Fruit fly (Drosophila melanogaster) whole organism, embryonic: ENCODE measurements around the gene CG5535.
A peak's percentile ranks its signal among the peaks of the same experiment; 100 is the strongest.

Experiments used
- Atf3 ChIP-seq: fragments of 200-800 bp; sonication (Bioruptor generic); optimal IDR thresholded peaks from 3 replicates; lab custom pipeline; 2016; ENCODE audit warnings: missing biosample characterization, missing genetic modification characterization
- B-H2 ChIP-seq: fragments of 200-800 bp; sonication (Bioruptor generic); optimal IDR thresholded peaks from 2 replicates; lab custom pipeline; 2018; ENCODE audit warnings: missing biosample characterization, mild to moderate bottlenecking, missing genetic modification characterization
- CG10147 ChIP-seq: fragments of 200-800 bp; sonication (Bioruptor generic); optimal IDR thresholded peaks from 2 replicates; lab custom pipeline; 2019; ENCODE audit warnings: missing biosample characterization, mild to moderate bottlenecking, missing genetic modification characterization, moderate library complexity
- CG10366 ChIP-seq: fragments of 200-800 bp; sonication (Bioruptor generic); IDR thresholded peaks from 2 replicates; pipeline ENCODE4 v1.3.6; 2022; ENCODE audit warnings: missing biosample characterization, missing genetic modification characterization
- CG11456 ChIP-seq: fragments of 200-800 bp; sonication (Bioruptor generic); IDR thresholded peaks from 3 replicates; pipeline ENCODE4 v1.3.6; 2022; ENCODE audit warnings: missing biosample characterization, missing genetic modification characterization
- CG11560 ChIP-seq: fragments of 200-800 bp; sonication (Bioruptor generic); IDR thresholded peaks from 3 replicates; pipeline ENCODE4 v1.3.6; 2022; ENCODE audit warnings: missing biosample characterization, missing genetic modification characterization
- CG13775 ChIP-seq: fragments of 200-800 bp; sonication (Bioruptor generic); optimal IDR thresholded peaks from 3 replicates; lab custom pipeline; 2017; ENCODE audit warnings: missing biosample characterization, mild to moderate bottlenecking, missing genetic modification characterization
- CG15073 ChIP-seq: fragments of 200-800 bp; sonication (Bioruptor generic); optimal IDR thresholded peaks from 2 replicates; lab custom pipeline; 2016; ENCODE audit warnings: missing biosample characterization, missing genetic modification characterization
- CG17328 ChIP-seq: fragments of 200-800 bp; sonication (Bioruptor generic); IDR thresholded peaks from 2 replicates; pipeline ENCODE4 v1.3.6; 2022; ENCODE audit warnings: missing biosample characterization, missing genetic modification characterization
- CG18262 ChIP-seq: fragments of 200-800 bp; optimal IDR thresholded peaks from 3 replicates; lab custom pipeline; 2019; ENCODE audit warnings: missing biosample characterization, mild to moderate bottlenecking, missing genetic modification characterization, moderate library complexity
- CG2116 ChIP-seq: fragments of 200-800 bp; sonication (Bioruptor generic); optimal IDR thresholded peaks from 3 replicates; lab custom pipeline; 2018; ENCODE audit warnings: missing biosample characterization, mild to moderate bottlenecking, missing genetic modification characterization
- CG31224 ChIP-seq: fragments of 200-800 bp; sonication (Bioruptor generic); IDR thresholded peaks from 2 replicates; pipeline ENCODE4 v1.3.6; 2022; ENCODE audit warnings: missing biosample characterization, missing genetic modification characterization
- CG31388 ChIP-seq: fragments of 200-800 bp; sonication (Bioruptor generic); optimal IDR thresholded peaks from 2 replicates; lab custom pipeline; 2016; ENCODE audit warnings: missing biosample characterization, missing genetic modification characterization
- CG3407 ChIP-seq: fragments of 200-800 bp; sonication (Bioruptor generic); optimal IDR thresholded peaks from 2 replicates; lab custom pipeline; 2018; ENCODE audit warnings: missing biosample characterization, mild to moderate bottlenecking, missing genetic modification characterization
- CG3847 ChIP-seq: fragments of 200-800 bp; sonication (Bioruptor generic); IDR thresholded peaks from 2 replicates; pipeline ENCODE4 v1.3.6; 2022; ENCODE audit warnings: missing biosample characterization, missing genetic modification characterization
- CG4854 ChIP-seq: fragments of 200-800 bp; sonication (Bioruptor generic); optimal IDR thresholded peaks from 2 replicates; lab custom pipeline; 2016; ENCODE audit warnings: missing biosample characterization, missing genetic modification characterization, inconsistent platforms
- CG5245 ChIP-seq: fragments of 200-800 bp; sonication (Bioruptor generic); optimal IDR thresholded peaks from 3 replicates; lab custom pipeline; 2016; ENCODE audit warnings: missing biosample characterization, missing genetic modification characterization
- CG6254 ChIP-seq: fragments of 200-800 bp; sonication (Bioruptor generic); optimal IDR thresholded peaks from 3 replicates; lab custom pipeline; 2017; ENCODE audit warnings: mild to moderate bottlenecking, missing biosample characterization, missing genetic modification reagents, missing genetic modification characterization
- CG7839 ChIP-seq: fragments of 200-800 bp; sonication (Bioruptor generic); optimal IDR thresholded peaks from 3 replicates; lab custom pipeline; 2018; ENCODE audit warnings: missing biosample characterization, mild to moderate bottlenecking, missing genetic modification characterization, moderate library complexity
- CG8944 ChIP-seq: fragments of 200-800 bp; sonication (Bioruptor generic); optimal IDR thresholded peaks from 3 replicates; lab custom pipeline; 2016; ENCODE audit warnings: missing biosample characterization, missing genetic modification characterization
- CG9876 ChIP-seq: fragments of 200-800 bp; sonication (Bioruptor generic); optimal IDR thresholded peaks from 2 replicates; lab custom pipeline; 2016; ENCODE audit warnings: missing biosample characterization, missing genetic modification characterization
- CHES-1-like ChIP-seq: fragments of 200-800 bp; sonication (Bioruptor generic); optimal IDR thresholded peaks from 2 replicates; lab custom pipeline; 2016; ENCODE audit warnings: missing biosample characterization, missing genetic modification characterization
- CTCF ChIP-seq: fragments of 200-800 bp; sonication (Bioruptor generic); optimal IDR thresholded peaks from 2 replicates; lab custom pipeline; 2017; ENCODE audit warnings: missing biosample characterization, mild to moderate bottlenecking, missing genetic modification characterization, moderate library complexity
- CkIIα-i1 ChIP-seq: fragments of 200-800 bp; sonication (Bioruptor generic); IDR thresholded peaks from 2 replicates; pipeline ENCODE4 v1.3.6; 2022; ENCODE audit warnings: missing biosample characterization, missing genetic modification characterization
- Dfd ChIP-seq, 2 experiments: fragments of >200 bp; optimal IDR thresholded peaks; 2 replicates each; lab custom pipeline; 2017; ENCODE audit warnings: missing biosample characterization in 2 of 2, missing genetic modification characterization in 2 of 2
- Dref ChIP-seq: fragments of 200-800 bp; sonication (Bioruptor generic); IDR thresholded peaks from 2 replicates; pipeline ENCODE4 v1.3.6; 2022; ENCODE audit warnings: missing biosample characterization, missing genetic modification characterization
- ERR ChIP-seq: fragments of 200-800 bp; sonication (Bioruptor generic); optimal IDR thresholded peaks from 2 replicates; lab custom pipeline; 2016; ENCODE audit warnings: missing biosample characterization, missing genetic modification characterization
- H15 ChIP-seq: fragments of 200-800 bp; sonication (Bioruptor generic); IDR thresholded peaks from 3 replicates; pipeline ENCODE4 v1.3.6; 2022; ENCODE audit warnings: missing biosample characterization, missing genetic modification characterization
- Meics ChIP-seq: fragments of 200-800 bp; sonication (Bioruptor generic); optimal IDR thresholded peaks from 2 replicates; lab custom pipeline; 2017; ENCODE audit warnings: missing biosample characterization, mild to moderate bottlenecking, missing genetic modification characterization
- NC2α ChIP-seq: fragments of 200-800 bp; sonication (Bioruptor generic); optimal IDR thresholded peaks from 2 replicates; lab custom pipeline; 2016; ENCODE audit warnings: missing biosample characterization, missing genetic modification characterization
- Pdp1 ChIP-seq, 2 experiments: fragments of 200-800 bp; sonication (Bioruptor generic); optimal IDR thresholded peaks; 3 replicates each; lab custom pipeline; 2016; ENCODE audit warnings: missing biosample characterization in 2 of 2, missing genetic modification characterization in 2 of 2, mild to moderate bottlenecking in 1 of 2, moderate library complexity in 1 of 2
- Sox100B ChIP-seq: fragments of 200-800 bp; sonication (Bioruptor generic); optimal IDR thresholded peaks from 3 replicates; lab custom pipeline; 2018; ENCODE audit warnings: missing biosample characterization, mild to moderate bottlenecking, missing genetic modification characterization
- Sry-β ChIP-seq: fragments of 200-800 bp; sonication (Bioruptor generic); optimal IDR thresholded peaks from 2 replicates; lab custom pipeline; 2018; ENCODE audit warnings: missing biosample characterization, mild to moderate bottlenecking, missing genetic modification characterization, moderate library complexity
- Xrp1 ChIP-seq: fragments of 200-800 bp; sonication (Bioruptor generic); IDR thresholded peaks from 2 replicates; pipeline ENCODE4 v1.3.6; 2022; ENCODE audit warnings: missing biosample characterization, missing genetic modification characterization
- ab ChIP-seq: fragments of 200-800 bp; sonication (Bioruptor generic); optimal IDR thresholded peaks from 2 replicates; lab custom pipeline; 2016; ENCODE audit warnings: missing biosample characterization, missing genetic modification characterization
- btn ChIP-seq: fragments of 200-800 bp; sonication (Bioruptor generic); optimal IDR thresholded peaks from 2 replicates; lab custom pipeline; 2016; ENCODE audit warnings: missing biosample characterization, missing genetic modification characterization
- chinmo ChIP-seq: fragments of 200-800 bp; sonication (Bioruptor generic); IDR thresholded peaks from 4 replicates; pipeline ENCODE4 v1.3.6; 2022; ENCODE audit warnings: missing biosample characterization, missing genetic modification characterization; ENCODE audit not compliant: partially characterized antibody
- ci ChIP-seq: fragments of 200-800 bp; sonication (Bioruptor generic); IDR thresholded peaks from 3 replicates; pipeline ENCODE4 v1.3.6; 2022; ENCODE audit warnings: missing biosample characterization, missing genetic modification characterization
- dm ChIP-seq: fragments of 200-800 bp; sonication (Bioruptor generic); optimal IDR thresholded peaks from 3 replicates; lab custom pipeline; 2016; ENCODE audit warnings: missing biosample characterization, missing genetic modification characterization
- fd64A ChIP-seq: fragments of 200-800 bp; sonication (Bioruptor generic); optimal IDR thresholded peaks from 3 replicates; lab custom pipeline; 2018; ENCODE audit warnings: missing biosample characterization, mild to moderate bottlenecking, missing genetic modification characterization
- ind ChIP-seq: fragments of 200-800 bp; sonication (Bioruptor generic); optimal IDR thresholded peaks from 3 replicates; lab custom pipeline; 2016; ENCODE audit warnings: missing biosample characterization, missing genetic modification characterization
- mirr ChIP-seq: fragments of 200-800 bp; sonication (Bioruptor generic); optimal IDR thresholded peaks from 3 replicates; lab custom pipeline; 2018; ENCODE audit warnings: missing biosample characterization, mild to moderate bottlenecking, missing genetic modification characterization
- p53 ChIP-seq: fragments of 200-800 bp; sonication (Bioruptor generic); optimal IDR thresholded peaks from 2 replicates; lab custom pipeline; 2016; ENCODE audit warnings: missing biosample characterization, missing genetic modification characterization
- pb ChIP-seq: fragments of 200-800 bp; sonication (Bioruptor generic); optimal IDR thresholded peaks from 3 replicates; lab custom pipeline; 2016; ENCODE audit warnings: missing biosample characterization, missing genetic modification characterization
- ro ChIP-seq: fragments of 200-800 bp; sonication (Bioruptor generic); IDR thresholded peaks from 2 replicates; pipeline ENCODE4 v1.3.6; 2022; ENCODE audit warnings: missing biosample characterization, missing genetic modification characterization
- sd ChIP-seq: fragments of 200-800 bp; sonication (Bioruptor generic); optimal IDR thresholded peaks from 3 replicates; lab custom pipeline; 2018; ENCODE audit warnings: missing biosample characterization, mild to moderate bottlenecking, missing genetic modification characterization, moderate library complexity
- sob ChIP-seq: fragments of 200-800 bp; sonication (Bioruptor generic); IDR thresholded peaks from 2 replicates; pipeline ENCODE4 v1.3.6; 2022; ENCODE audit warnings: missing biosample characterization, missing genetic modification characterization
- stwl ChIP-seq: fragments of 200-800 bp; sonication (Bioruptor generic); optimal IDR thresholded peaks from 3 replicates; lab custom pipeline; 2018; ENCODE audit warnings: missing biosample characterization, mild to moderate bottlenecking, missing genetic modification characterization, moderate library complexity
- usp ChIP-seq: fragments of >200 bp; optimal IDR thresholded peaks from 2 replicates; lab custom pipeline; 2017; ENCODE audit warnings: missing biosample characterization, missing genetic modification characterization
- z ChIP-seq: fragments of 200-800 bp; sonication (Bioruptor generic); IDR thresholded peaks from 3 replicates; pipeline ENCODE4 v1.3.6; 2022; ENCODE audit warnings: missing biosample characterization, missing genetic modification characterization
- zen2 ChIP-seq: fragments of 200-800 bp; sonication (Bioruptor generic); IDR thresholded peaks from 3 replicates; pipeline ENCODE4 v1.3.6; 2022; ENCODE audit warnings: missing biosample characterization, missing genetic modification characterization; ENCODE audit not compliant: partially characterized antibody

Gene CG5535

dm6 chr3L:17846169-17846981 is 10.2 kb downstream of the CG5535 start, which contains the start of the genes MED19 and CG7430 (continued):
- no peak for TF ChIP-seq Meics (GFP tag; lab: Kevin White, UChicago)
- no peak for TF ChIP-seq NC2α (GFP tag; lab: Kevin White, UChicago)
- no peak for TF ChIP-seq pb (GFP tag; lab: Kevin White, UChicago)
- peak; percentile 48 for TF ChIP-seq mirr (GFP tag; lab: Kevin White, UChicago)
- no peak for TF ChIP-seq Xrp1 (GFP tag; lab: Robert Waterston, UW)
- no peak for TF ChIP-seq sd
- no peak for TF ChIP-seq ind (GFP tag; lab: Kevin White, UChicago)
- TF ChIP-seq dm (GFP tag; lab: Kevin White, UChicago) = peak; percentile 34
- TF ChIP-seq CG3847 (GFP tag; lab: Robert Waterston, UW) = peak; percentile 27; the same call in 1 of the 2 replicates
- no peak for TF ChIP-seq B-H2 (GFP tag; lab: Kevin White, UChicago)
- TF ChIP-seq ab (GFP tag; lab: Kevin White, UChicago) = no peak
- no peak for TF ChIP-seq Dfd (GFP tag; optimal IDR thresholded peaks at IDR 0.05; lab: Kevin White, UChicago)
- TF ChIP-seq CG9876 = no peak
- TF ChIP-seq CG11456 (GFP tag; lab: Robert Waterston, UW) = no peak
- TF ChIP-seq CG18262 = no peak
- no peak for TF ChIP-seq CG5245 (GFP tag; lab: Kevin White, UChicago)
- peak; percentile 13 for TF ChIP-seq Sry-β (GFP tag; lab: Kevin White, UChicago)
- peak; percentile 94 for TF ChIP-seq CG11560
- no peak for TF ChIP-seq p53
- no peak for TF ChIP-seq usp (GFP tag; lab: Kevin White, UChicago)
- 0 out of 2 replicates have a peak, but pooled peaks have one; percentile 7 for TF ChIP-seq CG17328 (GFP tag; lab: Robert Waterston, UW)
- TF ChIP-seq ERR (GFP tag; lab: Kevin White, UChicago) = no peak
- no peak for TF ChIP-seq CG15073 (GFP tag; lab: Kevin White, UChicago)
- TF ChIP-seq Atf3 = no peak
- no peak for TF ChIP-seq CG3407 (GFP tag; lab: Kevin White, UChicago)
- TF ChIP-seq CG6254 (GFP tag; lab: Kevin White, UChicago) = no peak
- peak; percentile 36 for TF ChIP-seq stwl (tag; lab: Kevin White, UChicago)
- no peak for TF ChIP-seq CG7839 (tag; lab: Kevin White, UChicago)
- no peak for TF ChIP-seq CG13775 (GFP tag; lab: Kevin White, UChicago)
- TF ChIP-seq fd64A (GFP tag; lab: Kevin White, UChicago) = peak; percentile 56
- TF ChIP-seq Pdp1 (GFP tag; optimal IDR thresholded peaks at IDR 0.05; lab: Kevin White, UChicago) = peak in 1 of 2 experiments; percentile 17
- 0 out of 4 replicates have a peak, but pooled peaks have one; percentile 32 for TF ChIP-seq chinmo (GFP tag; lab: Robert Waterston, UW)
- TF ChIP-seq CHES-1-like (GFP tag; lab: Kevin White, UChicago) = peak; percentile 63
- peak; percentile 76 for TF ChIP-seq Dref (GFP tag; lab: Robert Waterston, UW)
- peak; percentile 27 for TF ChIP-seq CG10147
- no peak for TF ChIP-seq Sox100B (GFP tag; lab: Kevin White, UChicago)
- no peak for TF ChIP-seq CG31224 (GFP tag; lab: Robert Waterston, UW)
- TF ChIP-seq ci (GFP tag; lab: Robert Waterston, UW) = peak; percentile 68
- TF ChIP-seq CkIIα-i1 (GFP tag; lab: Robert Waterston, UW) = no peak
- no peak for TF ChIP-seq z (GFP tag; lab: Robert Waterston, UW)
- no peak for TF ChIP-seq CG4854 (GFP tag; lab: Kevin White, UChicago)
- peak; percentile 17 for TF ChIP-seq CTCF (GFP tag; lab: Kevin White, UChicago)
- TF ChIP-seq CG31388 = no peak
- no peak for TF ChIP-seq zen2 (GFP tag; lab: Robert Waterston, UW)
- no peak for TF ChIP-seq ro (GFP tag; lab: Robert Waterston, UW)
- TF ChIP-seq btn (GFP tag; lab: Kevin White, UChicago) = no peak
- no peak for TF ChIP-seq H15 (GFP tag; lab: Robert Waterston, UW)
- no peak for TF ChIP-seq CG8944 (GFP tag; lab: Kevin White, UChicago)
- TF ChIP-seq CG2116 (GFP tag; lab: Kevin White, UChicago) = peak; percentile 99
- no peak for TF ChIP-seq CG10366 (GFP tag; lab: Robert Waterston, UW)
- TF ChIP-seq sob (GFP tag; lab: Robert Waterston, UW) = peak; percentile 55; the same call in 1 of the 2 replicates
